Worm (Caenorhabditis elegans): ENCODE results near the gene oac-5.
"Not testable (repeated sequence)": the region's sequence is repeated elsewhere in the genome, so short reads cannot be mapped to it uniquely, and the experiment has no call there.

The oac-5 gene

DNA sequence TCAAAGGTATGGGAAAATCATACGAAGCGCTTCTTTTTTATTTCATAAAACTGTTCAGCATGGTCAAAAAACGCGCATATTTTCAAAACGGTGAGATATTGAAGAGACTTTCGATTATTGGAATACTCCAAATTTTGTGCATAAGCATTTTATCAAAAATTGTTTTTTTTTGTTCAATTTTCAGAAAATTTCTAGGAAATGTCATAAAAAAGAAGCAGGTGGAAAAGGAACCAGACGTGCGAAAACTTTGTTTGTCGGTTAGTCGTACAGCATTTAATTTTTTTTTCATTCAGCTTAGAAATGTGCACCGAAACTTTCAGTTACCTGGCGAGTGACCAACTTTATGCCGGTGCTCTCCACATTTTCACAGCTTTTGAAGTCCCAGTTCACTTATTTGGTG lies 40.9 kb downstream of the oac-5 start, which contains the start of gene srh-167:
TSS of gene srh-167 (plus strand) at position 301 of the 400 bp plus-strand sequence.
- TF ChIP-seq W03F9.2 (tag; optimal IDR thresholded peaks at IDR 0.05) (no peak), dao-5 (tag; optimal IDR thresholded peaks at IDR 0.05) (no peak), him-1 (tag; optimal IDR thresholded peaks at IDR 0.05) (no peak)

DNA sequence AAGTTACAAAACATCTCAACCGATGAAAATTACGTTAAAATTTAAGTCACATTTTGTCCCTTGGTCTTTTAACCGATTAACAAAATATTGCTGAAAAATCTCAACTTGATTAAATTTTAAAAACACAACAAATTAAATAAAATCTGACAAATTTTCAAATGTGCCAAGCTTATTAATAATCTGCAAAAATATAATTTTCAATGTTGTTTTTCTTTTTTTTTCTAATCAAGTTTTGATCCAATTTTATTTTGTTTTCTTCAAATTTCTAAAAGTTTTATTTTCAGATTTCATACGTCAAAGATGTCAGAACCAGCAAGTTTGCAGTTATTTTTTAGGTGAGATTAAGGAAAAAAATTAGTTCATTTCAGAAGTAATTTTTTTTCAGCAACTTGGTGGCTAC lies 43.8 kb downstream of the oac-5 start, which contains the start of gene srw-87:
TSS of gene srw-87 (plus strand) at position 301 of the 400 bp plus-strand sequence.
- no peak for TF ChIP-seq him-1 (tag; optimal IDR thresholded peaks at IDR 0.05)
- TF ChIP-seq W03F9.2 (tag; optimal IDR thresholded peaks at IDR 0.05) = no peak
- TF ChIP-seq dao-5 (tag; optimal IDR thresholded peaks at IDR 0.05) = no peak

DNA sequence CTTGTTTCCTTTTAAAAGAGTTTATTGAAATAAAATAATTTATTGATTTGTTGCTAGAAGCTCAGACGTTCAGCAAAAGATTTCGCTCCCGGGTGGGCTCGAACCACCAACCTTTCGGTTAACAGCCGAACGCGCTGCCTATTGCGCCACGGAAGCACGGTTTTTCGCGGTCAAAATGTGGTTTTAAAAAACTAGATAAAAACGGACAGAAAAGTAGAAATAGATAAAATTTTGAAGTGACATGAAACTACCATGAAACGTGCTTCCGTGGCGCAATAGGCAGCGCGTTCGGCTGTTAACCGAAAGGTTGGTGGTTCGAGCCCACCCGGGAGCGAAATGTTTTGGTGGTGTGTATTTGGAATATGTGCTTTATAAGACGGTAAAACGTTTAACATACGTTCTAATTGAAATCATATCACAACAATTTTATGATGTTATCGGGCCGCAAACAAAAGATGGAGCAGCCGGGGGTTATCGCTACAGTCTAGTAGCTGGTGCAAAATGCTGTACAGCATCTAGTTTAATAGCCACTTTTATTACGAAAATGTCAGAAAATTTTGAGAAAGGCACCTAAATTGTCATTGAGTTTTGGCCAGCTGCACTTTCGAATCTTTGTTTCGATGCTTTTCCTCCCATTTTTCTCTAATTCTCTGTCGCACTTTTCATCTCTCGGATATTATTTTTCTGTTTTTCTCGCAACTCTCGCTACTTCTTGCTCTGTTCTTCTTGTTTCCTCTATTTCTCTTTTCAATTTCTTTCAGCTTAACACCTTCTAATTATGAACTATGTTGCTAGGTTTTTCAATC lies 46.0 kb downstream of the oac-5 start, which contains the start of gene slc-9B.2:
TSS of gene slc-9B.2 (plus strand) at position 756 of the 806 bp plus-strand sequence.
- TF ChIP-seq W03F9.2, dao-5, him-1 (tag; optimal IDR thresholded peaks at IDR 0.05): not testable (repeated sequence)

DNA sequence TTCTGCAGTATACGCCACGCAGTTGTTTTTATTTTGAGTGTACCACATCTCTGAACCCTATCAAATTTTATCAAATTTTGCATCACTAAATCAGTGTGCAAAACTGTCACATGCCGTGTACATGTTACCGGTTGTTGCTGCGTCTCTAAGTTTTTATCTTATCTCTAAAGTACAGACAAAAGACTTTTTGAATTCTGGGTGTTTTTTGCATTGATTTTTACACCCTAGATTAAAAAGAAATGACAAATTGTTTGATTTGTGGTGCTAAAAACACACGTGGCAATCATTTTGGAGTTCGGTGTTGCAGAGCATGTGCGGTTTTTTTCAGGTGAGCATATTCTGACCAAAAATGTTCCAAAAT lies 49.7 kb downstream of the oac-5 start, which contains the start of gene nhr-193:
TSS of gene nhr-193 (plus strand) at position 51 of the 361 bp plus-strand sequence.
- TF ChIP-seq W03F9.2 (tag; optimal IDR thresholded peaks at IDR 0.05) (no peak), him-1 (tag; optimal IDR thresholded peaks at IDR 0.05) (no peak), dao-5 (tag; optimal IDR thresholded peaks at IDR 0.05) (no peak)
